Worm (Caenorhabditis elegans) whole organism, L1 larva: ENCODE results near the gene F27E5.3.

Source experiments
- alr-1 ChIP-seq: fragments of 200-800 bp; sonication (Bioruptor generic); optimal IDR thresholded peaks from 2 replicates; lab custom pipeline; 2018; ENCODE audit warnings: borderline replicate concordance, mild to moderate bottlenecking, missing genetic modification characterization, missing compliant biosample characterization
- ces-1 ChIP-seq: fragments of 150-350 bp; optimal IDR thresholded peaks from 2 replicates; lab custom pipeline; 2014; ENCODE audit warnings: missing biosample characterization, missing genetic modification reagents, missing genetic modification characterization
- dpl-1 ChIP-seq, 3 experiments: fragments of 150-350 bp in 2 of 3; sonication (generic microtip) in 1 of 3; optimal IDR thresholded peaks; 2 replicates each; lab custom pipeline; 2014 to 2017; ENCODE audit warnings: missing biosample characterization in 3 of 3, missing genetic modification characterization in 3 of 3, missing genetic modification reagents in 3 of 3
- nhr-90 ChIP-seq: sonication (generic microtip); optimal IDR thresholded peaks from 2 replicates; lab custom pipeline; 2016; ENCODE audit warnings: mild to moderate bottlenecking, missing genetic modification characterization, missing compliant biosample characterization; ENCODE audit not compliant: poor library complexity

DNA sequence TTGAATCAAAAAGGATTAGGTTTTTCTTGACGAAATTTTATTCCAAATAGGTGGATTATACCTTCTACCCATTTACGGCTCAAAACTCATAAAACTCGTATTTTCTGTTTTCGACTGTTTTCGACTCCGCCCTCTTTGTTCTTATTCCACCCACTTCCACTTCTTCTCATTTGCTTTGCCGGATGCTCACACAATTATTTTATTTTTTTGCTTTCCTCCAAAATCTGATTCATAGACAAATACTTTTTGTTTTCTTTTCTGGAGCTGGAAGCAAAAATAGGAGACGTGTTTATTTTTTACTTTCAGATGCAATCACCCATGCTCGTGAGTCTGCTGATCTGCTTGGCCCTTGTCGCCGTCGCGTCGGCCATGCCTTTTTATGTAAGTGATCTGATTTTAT, 11.1 kb upstream of the F27E5.3 start, which contains the start of gene nlp-63:
- TF ChIP-seq ces-1 (GFP tag; lab: Kevin White, UChicago) (no peak), alr-1 (tag; lab: Kevin White, UChicago) (no peak), nhr-90 (tag; lab: Kevin White, UChicago) (no peak), dpl-1 (GFP tag; optimal IDR thresholded peaks at IDR 0.05; lab: Kevin White, UChicago) (no peak)
